Worm (Caenorhabditis elegans) whole organism, young adult: ENCODE results near the gene C08B6.6.

ENCODE experiments used
- B0019.2 ChIP-seq: fragments of 200-800 bp; sonication (Bioruptor generic); conservative IDR thresholded peaks from 2 replicates; pipeline ENCODE4 v1.3.6; 2022; ENCODE audit warnings: missing genetic modification reagents, missing genetic modification characterization, missing compliant biosample characterization
- B0035.1 ChIP-seq: sonication (generic microtip); optimal IDR thresholded peaks from 2 replicates; lab custom pipeline; 2016; ENCODE audit warnings: missing genetic modification characterization, mild to moderate bottlenecking, missing compliant biosample characterization, missing genotype, missing genetic modification reagents
- C17E4.6 ChIP-seq: fragments of 200-800 bp; sonication (Bioruptor generic); IDR thresholded peaks from 2 replicates; pipeline ENCODE4 v1.3.6; 2022; ENCODE audit warnings: missing genetic modification reagents, missing genetic modification characterization, missing compliant biosample characterization
- D2030.7 ChIP-seq: fragments of 200-800 bp; sonication (Bioruptor generic); IDR thresholded peaks from 2 replicates; pipeline ENCODE4 v1.3.6; 2022; ENCODE audit warnings: missing genetic modification reagents, missing genetic modification characterization, missing compliant biosample characterization
- F22D6.2 ChIP-seq: sonication (generic microtip); optimal IDR thresholded peaks from 2 replicates; lab custom pipeline; 2016; ENCODE audit warnings: mild to moderate bottlenecking, missing genetic modification characterization, missing compliant biosample characterization
- F33H1.4 ChIP-seq: fragments of 200-800 bp; sonication (Bioruptor generic); IDR thresholded peaks from 2 replicates; pipeline ENCODE4 v1.3.6; 2022; ENCODE audit warnings: missing genetic modification reagents, missing genetic modification characterization, missing compliant biosample characterization
- F49E8.2 ChIP-seq: sonication (generic microtip); optimal IDR thresholded peaks from 3 replicates; lab custom pipeline; 2017; ENCODE audit warnings: missing genetic modification characterization, mild to moderate bottlenecking, missing compliant biosample characterization, antibody characterized with exemption, moderate library complexity; ENCODE audit not compliant: insufficient read depth
- F55B11.4 ChIP-seq: sonication (generic microtip); optimal IDR thresholded peaks from 2 replicates; lab custom pipeline; 2016; ENCODE audit warnings: missing compliant biosample characterization, missing genetic modification characterization, borderline replicate concordance; ENCODE audit not compliant: insufficient read depth
- K12H6.12 ChIP-seq: fragments of 200-800 bp; sonication (Bioruptor generic); optimal IDR thresholded peaks from 2 replicates; lab custom pipeline; 2018; ENCODE audit warnings: mild to moderate bottlenecking, missing genetic modification characterization, missing compliant biosample characterization
- Y53F4B.3 ChIP-seq: fragments of 200-800 bp; sonication (Bioruptor generic); IDR thresholded peaks from 2 replicates; pipeline ENCODE4 v1.3.6; 2022; ENCODE audit warnings: missing genetic modification reagents, missing genetic modification characterization, missing compliant biosample characterization
- Y56A3A.18 ChIP-seq: fragments of 200-800 bp; sonication (Bioruptor generic); IDR thresholded peaks from 2 replicates; pipeline ENCODE4 v1.3.6; 2022; ENCODE audit warnings: missing genetic modification reagents, missing genetic modification characterization, missing compliant biosample characterization
- Y67H2A.10 ChIP-seq: fragments of 200-800 bp; sonication (Bioruptor generic); conservative IDR thresholded peaks from 2 replicates; pipeline ENCODE4 v1.3.6; 2022; ENCODE audit warnings: missing genetic modification reagents, missing genetic modification characterization, missing compliant biosample characterization
- ama-1 ChIP-seq, 3 experiments: fragments of 150-350 bp in 1 of 3; sonication (generic microtip) in 2 of 3; optimal IDR thresholded peaks; 2 replicates each; lab custom pipeline; 2014 to 2018; ENCODE audit warnings: missing biosample characterization in 2 of 3, missing genetic modification characterization in 2 of 3, missing genetic modification reagents in 2 of 3
- bed-1 ChIP-seq: fragments of 200-800 bp; sonication (Bioruptor generic); IDR thresholded peaks from 2 replicates; pipeline ENCODE4 v1.3.6; 2022; ENCODE audit warnings: missing genetic modification reagents, missing genetic modification characterization, missing compliant biosample characterization
- ccch-3 ChIP-seq: fragments of 200-800 bp; sonication (Bioruptor generic); optimal IDR thresholded peaks from 2 replicates; lab custom pipeline; 2018; ENCODE audit warnings: mild to moderate bottlenecking, missing genetic modification characterization, missing compliant biosample characterization
- cebp-2 ChIP-seq: fragments of 200-800 bp; sonication (Bioruptor generic); IDR thresholded peaks from 2 replicates; pipeline ENCODE4 v1.3.6; 2022; ENCODE audit warnings: missing genetic modification characterization, missing compliant biosample characterization
- ceh-27 ChIP-seq: fragments of 200-800 bp; sonication (Bioruptor generic); optimal IDR thresholded peaks from 2 replicates; lab custom pipeline; 2018; ENCODE audit warnings: mild to moderate bottlenecking, missing genetic modification characterization, moderate library complexity, missing compliant biosample characterization
- ceh-79 ChIP-seq: sonication (generic microtip); optimal IDR thresholded peaks from 2 replicates; lab custom pipeline; 2017; ENCODE audit warnings: mild to moderate bottlenecking, missing genetic modification characterization, missing compliant biosample characterization
- chd-7 ChIP-seq: sonication (generic microtip); optimal IDR thresholded peaks from 2 replicates; lab custom pipeline; 2016; ENCODE audit warnings: mild to moderate bottlenecking, missing genetic modification characterization, moderate library complexity, missing compliant biosample characterization
- egl-44 ChIP-seq: fragments of 200-800 bp; sonication (Bioruptor generic); IDR thresholded peaks from 2 replicates; pipeline ENCODE4 v1.3.6; 2022; ENCODE audit warnings: missing genetic modification reagents, missing genetic modification characterization, missing compliant biosample characterization
- ets-4 ChIP-seq: fragments of 200-800 bp; sonication (Bioruptor generic); optimal IDR thresholded peaks from 2 replicates; lab custom pipeline; 2018; ENCODE audit warnings: mild to moderate bottlenecking, missing genetic modification characterization, missing compliant biosample characterization
- gei-17 ChIP-seq: fragments of 200-800 bp; sonication (Bioruptor generic); optimal IDR thresholded peaks from 2 replicates; lab custom pipeline; 2018; ENCODE audit warnings: mild to moderate bottlenecking, missing genetic modification characterization, missing compliant biosample characterization
- hlh-12 ChIP-seq: sonication (generic microtip); optimal IDR thresholded peaks from 2 replicates; lab custom pipeline; 2016; ENCODE audit warnings: missing genetic modification characterization, missing compliant biosample characterization
- lin-26 ChIP-seq: fragments of 200-800 bp; sonication (Bioruptor generic); IDR thresholded peaks from 2 replicates; pipeline ENCODE4 v1.3.6; 2022; ENCODE audit warnings: missing genetic modification reagents, missing genetic modification characterization, missing compliant biosample characterization
- lin-35 ChIP-seq, 3 experiments: fragments of 150-350 bp in 2 of 3; sonication (generic microtip) in 1 of 3; optimal IDR thresholded peaks; 2 replicates each; lab custom pipeline; 2014 to 2018; ENCODE audit warnings: missing biosample characterization in 3 of 3, missing genetic modification characterization in 3 of 3, missing genetic modification reagents in 3 of 3
- lir-1 ChIP-seq: fragments of 200-800 bp; sonication (Bioruptor generic); conservative IDR thresholded peaks from 2 replicates; pipeline ENCODE4 v1.3.6; 2022; ENCODE audit warnings: missing genetic modification reagents, missing genetic modification characterization, missing compliant biosample characterization
- mcd-1 ChIP-seq: fragments of 200-800 bp; sonication (Bioruptor generic); IDR thresholded peaks from 2 replicates; pipeline ENCODE4 v1.3.6; 2022; ENCODE audit warnings: missing genetic modification reagents, missing genetic modification characterization, missing compliant biosample characterization
- mel-28 ChIP-seq: sonication (generic microtip); optimal IDR thresholded peaks from 2 replicates; lab custom pipeline; 2016; ENCODE audit warnings: borderline replicate concordance, mild to moderate bottlenecking, missing genetic modification characterization, missing compliant biosample characterization
- nfyb-1 ChIP-seq: fragments of 200-800 bp; sonication (Bioruptor generic); IDR thresholded peaks from 2 replicates; pipeline ENCODE4 v1.3.6; 2022; ENCODE audit warnings: missing genetic modification reagents, missing genetic modification characterization, missing compliant biosample characterization
- rcor-1 ChIP-seq: fragments of 200-800 bp; sonication (Bioruptor generic); IDR thresholded peaks from 2 replicates; pipeline ENCODE4 v1.3.6; 2022; ENCODE audit warnings: missing genetic modification reagents, missing genetic modification characterization, missing compliant biosample characterization
- snpc-3.4 ChIP-seq: sonication (generic microtip); optimal IDR thresholded peaks from 2 replicates; lab custom pipeline; 2017; ENCODE audit warnings: missing genetic modification characterization, mild to moderate bottlenecking, missing compliant biosample characterization, antibody characterized with exemption, moderate library complexity, missing genotype, missing genetic modification reagents
- sptf-2 ChIP-seq: fragments of 200-800 bp; sonication (Bioruptor generic); optimal IDR thresholded peaks from 2 replicates; lab custom pipeline; 2018; ENCODE audit warnings: mild to moderate bottlenecking, missing genetic modification characterization, missing compliant biosample characterization
- tbp1 ChIP-seq: fragments of 200-800 bp; sonication (Bioruptor generic); optimal IDR thresholded peaks from 2 replicates; lab custom pipeline; 2018; ENCODE audit warnings: mild to moderate bottlenecking, missing genetic modification characterization, missing compliant biosample characterization
- tbx-9 ChIP-seq: sonication (generic microtip); optimal IDR thresholded peaks from 2 replicates; lab custom pipeline; 2016; ENCODE audit warnings: borderline replicate concordance, missing genetic modification characterization, inconsistent platforms, missing compliant biosample characterization
- unc-62 ChIP-seq: fragments of 150-350 bp; optimal IDR thresholded peaks from 2 replicates; lab custom pipeline; 2014; ENCODE audit warnings: missing biosample characterization, missing genetic modification reagents, missing genetic modification characterization
- zfh-2 ChIP-seq: fragments of 200-800 bp; sonication (Bioruptor generic); conservative IDR thresholded peaks from 2 replicates; pipeline ENCODE4 v1.3.6; 2022; ENCODE audit warnings: missing genetic modification reagents, missing genetic modification characterization, missing compliant biosample characterization
- zim-3 ChIP-seq: sonication (generic microtip); optimal IDR thresholded peaks from 2 replicates; lab custom pipeline; 2017; ENCODE audit warnings: mild to moderate bottlenecking, missing genetic modification characterization, moderate library complexity, missing compliant biosample characterization
- ztf-22 ChIP-seq: fragments of 200-800 bp; sonication (Bioruptor generic); optimal IDR thresholded peaks from 2 replicates; lab custom pipeline; 2018; ENCODE audit warnings: mild to moderate bottlenecking, missing genetic modification characterization, moderate library complexity, missing compliant biosample characterization
- ztf-28 ChIP-seq: fragments of 200-800 bp; sonication (Bioruptor generic); IDR thresholded peaks from 2 replicates; pipeline ENCODE4 v1.3.6; 2022; ENCODE audit warnings: missing genetic modification reagents, missing genetic modification characterization, missing compliant biosample characterization
- ztf-6 ChIP-seq: fragments of 200-800 bp; sonication (Bioruptor generic); IDR thresholded peaks from 2 replicates; pipeline ENCODE4 v1.3.6; 2022; ENCODE audit warnings: missing genetic modification reagents, missing genetic modification characterization, missing compliant biosample characterization

The C08B6.6 gene

DNA sequence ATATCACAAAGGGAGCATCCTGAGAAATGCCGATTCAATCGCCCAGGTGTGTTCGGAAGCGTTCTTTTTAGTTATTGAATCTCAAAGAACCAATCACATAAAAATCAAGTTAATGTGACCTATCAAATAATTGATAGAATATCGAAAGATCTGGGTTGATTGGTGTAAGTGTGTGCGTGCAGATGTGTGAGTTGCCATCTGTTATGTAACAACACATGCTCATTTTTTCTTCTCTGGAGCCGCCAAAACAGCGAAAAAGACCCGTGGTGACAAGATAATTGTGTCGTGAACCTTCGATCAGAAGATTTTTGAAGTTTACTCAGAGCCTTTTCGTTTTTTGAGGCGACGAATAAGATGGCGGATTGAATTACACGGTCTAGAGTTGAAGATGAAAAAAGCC is 23.4 kb downstream of the C08B6.6 start (continued):
- TF ChIP-seq F22D6.2 (tag; lab: Kevin White, UChicago) = no peak
- no peak for TF ChIP-seq ztf-22 (GFP tag; lab: Kevin White, UChicago)

DNA sequence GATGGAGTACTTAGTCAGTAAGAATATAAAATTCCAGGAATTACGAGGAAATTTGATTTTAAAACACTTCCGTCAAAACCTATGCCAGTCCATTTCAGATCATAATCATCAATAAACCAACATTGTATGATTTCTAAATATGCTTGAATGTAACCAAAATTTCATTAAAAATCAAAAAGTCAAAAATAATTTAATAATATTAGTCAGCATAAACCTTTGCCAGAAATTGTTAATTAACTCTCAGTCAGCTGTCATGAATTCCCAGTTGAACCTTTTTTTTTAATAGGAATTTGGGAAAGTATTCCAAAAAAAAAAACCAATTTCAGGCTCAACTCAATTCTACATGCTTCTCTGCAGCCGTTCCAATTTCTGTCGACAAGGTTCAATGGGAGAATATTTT is 24.9 kb downstream of the C08B6.6 start, which contains the start of gene srsx-26:
Gene srsx-26 (plus strand): TSS at position 301 of the 400 bp plus-strand sequence.
- TF ChIP-seq Y56A3A.18 (GFP tag; lab: Robert Waterston, UW) (no peak), unc-62 (GFP tag; lab: Kevin White, UChicago) (no peak), mcd-1 (GFP tag; lab: Robert Waterston, UW) (no peak), lin-26 (no peak)

DNA sequence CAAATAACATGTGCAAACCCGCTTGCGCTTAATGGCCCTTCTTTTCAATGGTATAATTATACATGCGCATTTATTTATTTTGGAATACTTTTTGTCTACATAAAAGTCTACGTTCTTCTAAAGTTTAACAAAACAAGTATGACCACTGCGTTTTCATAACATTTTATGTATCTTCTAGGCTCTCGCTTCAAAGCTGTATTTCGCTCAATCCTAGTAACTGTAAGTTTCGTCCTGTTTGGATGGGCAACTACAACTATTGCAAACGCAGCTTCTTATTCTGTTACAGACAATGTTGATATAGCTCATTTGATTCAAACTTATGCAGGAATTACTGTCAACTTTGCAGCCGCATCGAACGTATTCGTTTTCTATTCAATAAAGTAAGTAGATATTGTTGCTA is 26.3 kb downstream of the C08B6.6 start, which contains the start of gene srsx-27:
Gene srsx-27 (plus strand): TSS at position 301 of the 400 bp plus-strand sequence.
- TF ChIP-seq nfyb-1 (GFP tag; lab: Robert Waterston, UW) (no peak), gei-17 (GFP tag; lab: Kevin White, UChicago) (no peak), F49E8.2 (no peak)

DNA sequence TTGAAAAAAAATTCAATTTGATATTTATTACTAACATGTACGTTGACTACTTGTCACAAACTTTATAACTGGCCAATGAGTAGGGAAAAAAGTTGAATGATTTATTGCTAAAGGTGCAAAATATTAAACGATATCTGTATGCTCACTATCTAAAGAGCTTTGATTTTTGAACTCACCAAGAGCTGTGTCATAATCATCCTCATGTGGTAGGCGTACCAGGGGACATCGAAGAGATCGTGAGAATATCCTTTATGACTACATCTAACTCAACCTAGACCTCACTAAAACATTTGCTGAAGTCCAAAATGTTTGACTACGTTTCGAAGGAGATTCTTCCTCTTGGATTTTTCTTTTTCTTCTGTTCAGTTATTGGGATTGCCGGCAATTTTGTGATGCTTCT is 28.9 kb downstream of the C08B6.6 start, which contains the start of gene srsx-28:
Gene srsx-28 (plus strand): TSS at position 301 of the 400 bp plus-strand sequence.
- TF ChIP-seq B0019.2 (GFP tag; lab: Robert Waterston, UW) = no peak
- TF ChIP-seq ama-1 (optimal IDR thresholded peaks at IDR 0.05; lab: Kevin White, UChicago) = no peak
- no peak for TF ChIP-seq ama-1 (GFP tag; optimal IDR thresholded peaks at IDR 0.05; lab: Kevin White, UChicago)
- TF ChIP-seq cebp-2 (GFP tag; lab: Robert Waterston, UW) = no peak
- no peak for TF ChIP-seq lin-35 (GFP tag; optimal IDR thresholded peaks at IDR 0.05; lab: Kevin White, UChicago)
- TF ChIP-seq F55B11.4 (tag; lab: Kevin White, UChicago) = no peak
- TF ChIP-seq bed-1 (GFP tag; lab: Robert Waterston, UW) = no peak
- TF ChIP-seq Y67H2A.10 (GFP tag; lab: Robert Waterston, UW) = no peak
- TF ChIP-seq Y56A3A.18 (GFP tag; lab: Robert Waterston, UW) = no peak
- TF ChIP-seq F33H1.4 (GFP tag; lab: Robert Waterston, UW) = no peak
- no peak for TF ChIP-seq ztf-6 (GFP tag; lab: Robert Waterston, UW)
- TF ChIP-seq mel-28 (tag; lab: Kevin White, UChicago) = no peak
- TF ChIP-seq ztf-28 (GFP tag; lab: Robert Waterston, UW) = no peak
- TF ChIP-seq rcor-1 (GFP tag; lab: Robert Waterston, UW) = no peak
- TF ChIP-seq egl-44 = no peak
- TF ChIP-seq, all 124 proteins: peak for 0

DNA sequence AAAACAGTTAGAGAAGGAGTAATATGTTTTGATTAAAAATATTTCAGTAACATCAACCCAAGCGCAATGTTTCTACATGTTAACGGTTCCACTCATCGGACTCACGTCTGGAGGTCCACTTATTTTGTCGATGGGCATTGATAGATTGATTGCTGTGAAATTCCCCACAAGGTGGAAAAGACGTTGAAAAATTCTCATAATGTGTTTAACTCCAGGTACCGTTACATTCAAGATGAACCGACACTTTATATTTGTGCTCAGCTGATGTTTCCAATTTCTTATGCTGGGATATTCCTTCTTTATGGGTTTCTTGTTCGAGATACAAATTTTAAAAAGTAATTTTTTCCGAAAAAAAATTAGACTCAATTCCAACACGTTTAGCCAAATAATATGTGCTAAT is 29.7 kb downstream of the C08B6.6 start:
- TF ChIP-seq zfh-2 (no peak), zim-3 (no peak), ccch-3 (GFP tag; lab: Kevin White, UChicago) (no peak), ceh-27 (GFP tag; lab: Kevin White, UChicago) (no peak)
- TF ChIP-seq, all 124 proteins: peak for 0

DNA sequence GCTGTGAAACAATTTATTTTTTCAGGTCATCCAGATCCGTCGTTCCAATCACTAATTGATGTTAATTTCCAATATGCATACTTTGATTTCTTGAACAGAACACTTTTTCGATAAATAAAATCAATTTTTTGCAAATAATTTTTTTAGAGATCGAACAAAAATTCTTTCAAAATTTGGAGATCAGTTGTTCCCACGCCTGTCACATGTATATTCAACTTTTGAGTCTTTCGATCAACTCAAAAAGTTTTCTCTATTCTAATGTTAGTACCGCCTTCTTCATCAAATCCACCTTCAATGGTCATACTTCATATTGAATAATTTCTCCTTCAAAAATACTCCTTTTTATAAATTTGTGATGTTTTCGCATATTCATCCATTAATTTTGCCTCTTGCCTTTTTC is 31.3 kb downstream of the C08B6.6 start, which contains the start of gene srsx-29:
Gene srsx-29 (plus strand): TSS at position 301 of the 400 bp plus-strand sequence.
- TF ChIP-seq ets-4 (GFP tag; lab: Kevin White, UChicago) (no peak), tbp1 (no peak), sptf-2 (GFP tag; lab: Kevin White, UChicago) (no peak), hlh-12 (tag; lab: Kevin White, UChicago) (no peak), D2030.7 (GFP tag; lab: Robert Waterston, UW) (no peak), K12H6.12 (no peak), B0035.1 (tag; lab: Kevin White, UChicago) (no peak), F22D6.2 (tag; lab: Kevin White, UChicago) (no peak), chd-7 (no peak), C17E4.6 (GFP tag; lab: Robert Waterston, UW) (no peak), ceh-79 (no peak), mcd-1 (GFP tag; lab: Robert Waterston, UW) (no peak), Y53F4B.3 (GFP tag; lab: Robert Waterston, UW) (no peak), lir-1 (GFP tag; lab: Robert Waterston, UW) (no peak), Y67H2A.10 (GFP tag; lab: Robert Waterston, UW) (no peak), tbx-9 (tag; lab: Kevin White, UChicago) (no peak), snpc-3.4 (tag; lab: Kevin White, UChicago) (no peak)
